Worm (Caenorhabditis elegans) whole organism, L4 larva: Measurements from ENCODE around the gene romo-1.

Experiments
- F26F4.8 ChIP-seq: fragments of 200-800 bp; sonication (Bioruptor generic); conservative IDR thresholded peaks from 2 replicates; pipeline ENCODE4 v1.3.6; 2022; ENCODE audit warnings: missing genetic modification characterization, missing compliant biosample characterization
- aha-1 ChIP-seq: fragments of 150-350 bp; peaks from one replicate; lab custom pipeline; 2014; ENCODE audit warnings: missing biosample characterization, missing genetic modification characterization
- ama-1 ChIP-seq: fragments of 150-350 bp; optimal IDR thresholded peaks from 2 replicates; lab custom pipeline; 2014; ENCODE audit warnings: inconsistent platforms, mixed read lengths
- attf-4 ChIP-seq: sonication (generic microtip); optimal IDR thresholded peaks from 3 replicates; lab custom pipeline; 2017; ENCODE audit warnings: missing biosample characterization, missing genetic modification characterization
- cey-2 ChIP-seq: sonication (generic microtip); optimal IDR thresholded peaks from 3 replicates; lab custom pipeline; 2017; ENCODE audit warnings: missing genetic modification characterization, mild to moderate bottlenecking, missing compliant biosample characterization, antibody characterized with exemption, borderline replicate concordance; ENCODE audit not compliant: insufficient read depth
- ctbp-1 ChIP-seq: fragments of 200-800 bp; sonication (Bioruptor generic); IDR thresholded peaks from 2 replicates; pipeline ENCODE4 v1.3.6; 2022; ENCODE audit warnings: missing genetic modification reagents, missing genetic modification characterization, missing compliant biosample characterization
- daf-16 ChIP-seq, 3 experiments: sonication (generic microtip); optimal IDR thresholded peaks; 2 replicates each; lab custom pipeline; 2016 to 2017; ENCODE audit warnings: missing genetic modification characterization in 3 of 3, missing genetic modification reagents in 3 of 3, mild to moderate bottlenecking in 2 of 3, missing compliant biosample characterization in 2 of 3, missing biosample characterization in 1 of 3, moderate library complexity in 1 of 3
- daf-19 ChIP-seq: fragments of 200-800 bp; sonication (Bioruptor generic); conservative IDR thresholded peaks from 2 replicates; pipeline ENCODE4 v1.3.6; 2022; ENCODE audit warnings: missing genetic modification characterization, missing compliant biosample characterization
- daf-8 ChIP-seq: fragments of 200-800 bp; sonication (Bioruptor generic); IDR thresholded peaks from 2 replicates; pipeline ENCODE4 v1.3.6; 2022; ENCODE audit warnings: missing genetic modification characterization, missing compliant biosample characterization
- dmd-8 ChIP-seq: fragments of 200-800 bp; sonication (Bioruptor generic); IDR thresholded peaks from 2 replicates; pipeline ENCODE4 v1.3.6; 2022; ENCODE audit warnings: missing genetic modification characterization, missing compliant biosample characterization
- dpl-1 ChIP-seq: fragments of 150-350 bp; optimal IDR thresholded peaks from 2 replicates; lab custom pipeline; 2014; ENCODE audit warnings: missing biosample characterization, missing genetic modification reagents, missing genetic modification characterization
- egl-27 ChIP-seq: sonication (generic microtip); optimal IDR thresholded peaks from 3 replicates; lab custom pipeline; 2017; ENCODE audit warnings: missing biosample characterization, missing genetic modification reagents, missing genetic modification characterization
- egl-43 ChIP-seq: fragments of 200-800 bp; sonication (Bioruptor generic); IDR thresholded peaks from 2 replicates; pipeline ENCODE4 v1.3.6; 2022; ENCODE audit warnings: missing genetic modification reagents, missing genetic modification characterization, missing compliant biosample characterization
- fkh-10 ChIP-seq: fragments of 150-350 bp; optimal IDR thresholded peaks from 2 replicates; lab custom pipeline; 2014; ENCODE audit warnings: missing biosample characterization, missing genetic modification reagents, missing genetic modification characterization
- fos-1 ChIP-seq: fragments of 150-350 bp; optimal IDR thresholded peaks from 2 replicates; lab custom pipeline; 2014; ENCODE audit warnings: missing biosample characterization, missing genetic modification characterization
- hif-1 ChIP-seq, 2 experiments: sonication (generic microtip); optimal IDR thresholded peaks; 2 replicates each; lab custom pipeline; 2016 to 2017; ENCODE audit warnings: missing compliant biosample characterization in 2 of 2, missing genetic modification characterization in 2 of 2, missing genetic modification reagents in 2 of 2, missing genotype in 2 of 2, mild to moderate bottlenecking in 1 of 2
- hlh-11 ChIP-seq: fragments of 200-800 bp; sonication (Bioruptor generic); optimal IDR thresholded peaks from 2 replicates; lab custom pipeline; 2018; ENCODE audit warnings: mild to moderate bottlenecking, missing genetic modification characterization, missing compliant biosample characterization
- hlh-30 ChIP-seq: sonication (generic microtip); optimal IDR thresholded peaks from 2 replicates; lab custom pipeline; 2017; ENCODE audit warnings: antibody characterized with exemption, mild to moderate bottlenecking, missing genetic modification characterization, missing compliant biosample characterization; ENCODE audit not compliant: insufficient read depth
- lin-1 ChIP-seq: fragments of 200-800 bp; sonication (Bioruptor generic); IDR thresholded peaks from 2 replicates; pipeline ENCODE4 v1.3.6; 2022; ENCODE audit warnings: missing genetic modification reagents, missing genetic modification characterization, missing compliant biosample characterization
- lin-29 ChIP-seq: fragments of 200-800 bp; sonication (Bioruptor generic); IDR thresholded peaks from 2 replicates; pipeline ENCODE4 v1.3.6; 2022; ENCODE audit warnings: missing genetic modification reagents, missing genetic modification characterization, missing compliant biosample characterization
- lin-38 ChIP-seq: fragments of 200-800 bp; sonication (Bioruptor generic); IDR thresholded peaks from 2 replicates; pipeline ENCODE4 v1.3.6; 2022; ENCODE audit warnings: missing genetic modification reagents, missing genetic modification characterization, missing compliant biosample characterization
- lsy-2 ChIP-seq, 2 experiments: fragments of 150-350 bp in 1 of 2; sonication (generic microtip) in 1 of 2; optimal IDR thresholded peaks; 2 replicates each; lab custom pipeline; 2014 to 2017; ENCODE audit warnings: missing biosample characterization in 2 of 2, missing genetic modification characterization in 2 of 2
- madf-9 ChIP-seq: fragments of 200-800 bp; sonication (Bioruptor generic); conservative IDR thresholded peaks from 2 replicates; pipeline ENCODE4 v1.3.6; 2022; ENCODE audit warnings: missing genetic modification reagents, missing genetic modification characterization, missing compliant biosample characterization
- mdl-1 ChIP-seq, 2 experiments: fragments of 150-350 bp in 1 of 2; sonication (generic microtip) in 1 of 2; optimal IDR thresholded peaks; 2 replicates each; lab custom pipeline; 2014 to 2017; ENCODE audit warnings: missing biosample characterization in 2 of 2, missing genetic modification characterization in 2 of 2
- mep-1 ChIP-seq: fragments of 150-350 bp; sonication (generic microtip); optimal IDR thresholded peaks from 3 replicates; lab custom pipeline; 2014; ENCODE audit warnings: missing biosample characterization, missing genetic modification characterization
- mes-2 ChIP-seq: sonication (generic microtip); optimal IDR thresholded peaks from 2 replicates; lab custom pipeline; 2016; ENCODE audit warnings: missing genotype, mild to moderate bottlenecking, missing genetic modification characterization, missing compliant biosample characterization; ENCODE audit not compliant: poor library complexity, severe bottlenecking
- mxl-3 ChIP-seq: fragments of 200-800 bp; sonication (Bioruptor generic); optimal IDR thresholded peaks from 2 replicates; lab custom pipeline; 2018; ENCODE audit warnings: mild to moderate bottlenecking, missing genetic modification characterization, missing compliant biosample characterization
- nhr-11 ChIP-seq: fragments of 150-350 bp; optimal IDR thresholded peaks from 2 replicates; lab custom pipeline; 2014; ENCODE audit warnings: missing biosample characterization, missing genetic modification characterization
- nhr-25 ChIP-seq: sonication (generic microtip); optimal IDR thresholded peaks from 2 replicates; lab custom pipeline; 2017; ENCODE audit warnings: missing genetic modification characterization, mild to moderate bottlenecking, missing compliant biosample characterization, antibody characterized with exemption, moderate library complexity, borderline replicate concordance; ENCODE audit not compliant: insufficient read depth
- nhr-28 ChIP-seq: fragments of 150-350 bp; optimal IDR thresholded peaks from 2 replicates; lab custom pipeline; 2014; ENCODE audit warnings: missing biosample characterization, missing genetic modification characterization
- nhr-42 ChIP-seq: fragments of 200-800 bp; sonication (Bioruptor generic); IDR thresholded peaks from 2 replicates; pipeline ENCODE4 v1.3.6; 2022; ENCODE audit warnings: missing genetic modification characterization, missing compliant biosample characterization
- nhr-48 ChIP-seq: sonication (generic microtip); optimal IDR thresholded peaks from 2 replicates; lab custom pipeline; 2016; ENCODE audit warnings: mild to moderate bottlenecking, missing genetic modification characterization, missing compliant biosample characterization
- nhr-76 ChIP-seq: fragments of 150-350 bp; optimal IDR thresholded peaks from 2 replicates; lab custom pipeline; 2014; ENCODE audit warnings: missing biosample characterization, missing genetic modification characterization
- nhr-77 ChIP-seq: fragments of 150-350 bp; optimal IDR thresholded peaks from 2 replicates; lab custom pipeline; 2014; ENCODE audit warnings: missing biosample characterization, missing genetic modification characterization
- pha-4 ChIP-seq, 2 experiments: fragments of 150-350 bp in 1 of 2; fragments of 200-800 bp in 1 of 2; sonication (Bioruptor generic) in 1 of 2; IDR thresholded peaks in 1 of 2; optimal IDR thresholded peaks in 1 of 2; 2 replicates each; pipeline versions ENCODE4 v1.3.6 to Lab custom; 2014 to 2022; ENCODE audit warnings: missing genetic modification characterization in 2 of 2, missing genetic modification reagents in 2 of 2, missing biosample characterization in 1 of 2, missing compliant biosample characterization in 1 of 2
- pqm-1 ChIP-seq: sonication (generic microtip); optimal IDR thresholded peaks from 2 replicates; lab custom pipeline; 2017; ENCODE audit warnings: missing biosample characterization, missing genetic modification characterization
- saeg-2 ChIP-seq: fragments of 200-800 bp; sonication (Bioruptor generic); IDR thresholded peaks from 2 replicates; pipeline ENCODE4 v1.3.6; 2022; ENCODE audit warnings: missing genetic modification reagents, missing genetic modification characterization, missing compliant biosample characterization
- spr-3 ChIP-seq: fragments of 200-800 bp; sonication (Bioruptor generic); optimal IDR thresholded peaks from 2 replicates; lab custom pipeline; 2018; ENCODE audit warnings: mild to moderate bottlenecking, missing genetic modification characterization, missing compliant biosample characterization
- tra-1 ChIP-seq: fragments of 200-800 bp; sonication (Bioruptor generic); IDR thresholded peaks from 2 replicates; pipeline ENCODE4 v1.3.6; 2022; ENCODE audit warnings: missing genetic modification reagents, missing genetic modification characterization, missing compliant biosample characterization
- unc-130 ChIP-seq: sonication (generic microtip); optimal IDR thresholded peaks from 2 replicates; lab custom pipeline; 2016; ENCODE audit warnings: missing genetic modification reagents, missing genetic modification characterization, missing compliant biosample characterization
- zfp-2 ChIP-seq: sonication (generic microtip); optimal IDR thresholded peaks from 2 replicates; lab custom pipeline; 2016; ENCODE audit warnings: mild to moderate bottlenecking, missing genetic modification characterization, missing compliant biosample characterization
- zip-11 ChIP-seq: fragments of 200-800 bp; sonication (Bioruptor generic); IDR thresholded peaks from 2 replicates; pipeline ENCODE4 v1.3.6; 2022; ENCODE audit warnings: missing genetic modification characterization, missing compliant biosample characterization
- zip-2 ChIP-seq: fragments of 150-350 bp; optimal IDR thresholded peaks from 2 replicates; lab custom pipeline; 2014; ENCODE audit warnings: missing biosample characterization, missing genetic modification characterization
- ztf-11 ChIP-seq: fragments of 150-350 bp; optimal IDR thresholded peaks from 2 replicates; lab custom pipeline; 2014; ENCODE audit warnings: missing biosample characterization, missing genetic modification characterization

The romo-1 gene

ce11 chrII:13190412-13190811 lies 47.3 kb downstream of the romo-1 start (continued):
- TF ChIP-seq fkh-10, result no peak
- no peak for TF ChIP-seq ztf-11 (tag; lab: Kevin White, UChicago)
- TF ChIP-seq nhr-42 (GFP tag; lab: Robert Waterston, UW), result no peak
- no peak for TF ChIP-seq dpl-1 (GFP tag; lab: Kevin White, UChicago)
- TF ChIP-seq daf-19 (GFP tag; lab: Robert Waterston, UW), result no peak
- no peak for TF ChIP-seq attf-4 (tag; lab: Kevin White, UChicago)
- peak in 1 of 2 experiments; percentile 18 for TF ChIP-seq lsy-2 (tag; optimal IDR thresholded peaks at IDR 0.05; lab: Kevin White, UChicago)
- no peak for TF ChIP-seq unc-130
- TF ChIP-seq egl-27, result no peak
- TF ChIP-seq zfp-2 (tag; lab: Kevin White, UChicago), result no peak
- peak; percentile 2 for TF ChIP-seq mep-1 (tag; lab: Kevin White, UChicago)
- TF ChIP-seq spr-3 (GFP tag; lab: Kevin White, UChicago), result no peak
- peak; percentile 20 for TF ChIP-seq pqm-1 (tag; lab: Kevin White, UChicago)
- TF ChIP-seq zip-11 (GFP tag; lab: Robert Waterston, UW), result no peak
- no peak for TF ChIP-seq saeg-2 (GFP tag; lab: Robert Waterston, UW)
- no peak for TF ChIP-seq hif-1 (tag; optimal IDR thresholded peaks at IDR 0.05; lab: Kevin White, UChicago)
- TF ChIP-seq ctbp-1 (GFP tag; lab: Robert Waterston, UW), result no peak
- no peak for TF ChIP-seq zip-2
- TF ChIP-seq madf-9, result no peak
- TF ChIP-seq mxl-3 (GFP tag; lab: Kevin White, UChicago), result no peak
- no peak for TF ChIP-seq daf-16 (GFP tag; optimal IDR thresholded peaks at IDR 0.05; lab: Kevin White, UChicago)
- TF ChIP-seq daf-16 (tag; optimal IDR thresholded peaks at IDR 0.05; lab: Kevin White, UChicago), result peak; percentile 77
- no peak for TF ChIP-seq nhr-76 (tag; lab: Kevin White, UChicago)

DNA sequence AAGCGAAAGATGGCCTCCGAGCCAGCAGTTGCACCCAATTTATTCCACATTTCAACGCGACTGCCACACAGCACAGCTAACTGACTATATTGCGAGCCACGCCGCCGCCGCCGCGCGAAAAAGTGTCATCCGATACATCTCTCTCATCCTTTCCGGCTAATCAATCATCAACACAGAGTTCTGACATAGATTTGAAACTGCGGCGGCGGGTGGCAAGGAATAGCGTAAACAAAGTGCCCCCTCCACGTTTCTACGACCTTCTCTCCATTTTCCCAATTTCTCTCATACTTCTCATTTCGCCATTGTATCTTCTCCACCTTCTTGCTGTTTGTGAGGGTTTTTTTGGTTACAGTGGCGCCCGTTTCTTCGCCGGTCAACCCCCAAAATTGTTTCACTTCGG lies 48.3 kb downstream of the romo-1 start:
- no peak for TF ChIP-seq nhr-48 (tag; lab: Kevin White, UChicago)
- TF ChIP-seq fos-1, result no peak
- TF ChIP-seq ama-1 (lab: Kevin White, UChicago), result no peak
- 0 out of 2 replicates have a peak, but pooled peaks have one; percentile 13 for TF ChIP-seq pha-4 (GFP tag; IDR thresholded peaks at IDR 0.05; lab: Robert Waterston, UW)
- TF ChIP-seq pha-4 (tag; optimal IDR thresholded peaks at IDR 0.05; lab: Kevin White, UChicago), result no peak
- no peak for TF ChIP-seq dmd-8
- peak in 1 of 2 experiments; percentile 5 for TF ChIP-seq daf-16 (GFP tag; optimal IDR thresholded peaks at IDR 0.05; lab: Kevin White, UChicago)
- TF ChIP-seq daf-16 (tag; optimal IDR thresholded peaks at IDR 0.05; lab: Kevin White, UChicago), result peak; percentile 72
- TF ChIP-seq hlh-11 (tag; lab: Kevin White, UChicago), result peak; percentile 59
- peak; percentile 23 for TF ChIP-seq mep-1 (tag; lab: Kevin White, UChicago)
- TF ChIP-seq lin-1 (GFP tag; lab: Robert Waterston, UW), result no peak
- no peak for TF ChIP-seq lin-29 (GFP tag; lab: Robert Waterston, UW)
- TF ChIP-seq egl-43 (GFP tag; lab: Robert Waterston, UW), result 0 out of 2 replicates have a peak, but pooled peaks have one; percentile 32
- TF ChIP-seq lin-38 (GFP tag; lab: Robert Waterston, UW), result no peak
- no peak for TF ChIP-seq madf-9
- peak; percentile 31 for TF ChIP-seq mes-2 (tag; lab: Kevin White, UChicago)
- no peak for TF ChIP-seq tra-1 (GFP tag; lab: Robert Waterston, UW)
- peak; percentile 6 for TF ChIP-seq nhr-77
- peak in 1 of 2 experiments; percentile 25 for TF ChIP-seq lsy-2 (tag; optimal IDR thresholded peaks at IDR 0.05; lab: Kevin White, UChicago)
- TF ChIP-seq cey-2 (tag; lab: Kevin White, UChicago), result no peak
- peak; percentile 26 for TF ChIP-seq nhr-11 (tag; lab: Kevin White, UChicago)
- peak; percentile 58 for TF ChIP-seq nhr-25
- peak in 1 of 2 experiments; percentile 65 for TF ChIP-seq mdl-1 (tag; optimal IDR thresholded peaks at IDR 0.05; lab: Kevin White, UChicago)
- TF ChIP-seq daf-8 (GFP tag; lab: Robert Waterston, UW), result no peak
- TF ChIP-seq nhr-28, result peak; percentile 42
- TF ChIP-seq ctbp-1 (GFP tag; lab: Robert Waterston, UW), result 0 out of 2 replicates have a peak, but pooled peaks have one; percentile 35
- TF ChIP-seq F26F4.8 (GFP tag; lab: Robert Waterston, UW), result 0 out of 2 replicates have a peak, but pooled peaks have one; percentile 2
- peak; percentile 90 for TF ChIP-seq mxl-3 (GFP tag; lab: Kevin White, UChicago)
- TF ChIP-seq aha-1 (tag; lab: Kevin White, UChicago), result peak; percentile 76
- TF ChIP-seq hlh-30, result peak; percentile 3
- TF ChIP-seq, all 104 proteins: peak for 17
